Worm (Caenorhabditis elegans): Measurements from ENCODE around the gene bar-1.

The bar-1 gene

ce11 chrX:7181627-7182026 is 11.2 kb upstream of the bar-1 start (continued):
- no peak for TF ChIP-seq zag-1 (tag; optimal IDR thresholded peaks at IDR 0.05)
- no peak for TF ChIP-seq unc-39 (tag; optimal IDR thresholded peaks at IDR 0.05)
- no peak for TF ChIP-seq ztf-11 (tag; optimal IDR thresholded peaks at IDR 0.05)
- peak; percentile 61 for TF ChIP-seq blmp-1 (tag; optimal IDR thresholded peaks at IDR 0.05; ENCODE audit: insufficient read depth)
- TF ChIP-seq R02D3.7 (tag; optimal IDR thresholded peaks at IDR 0.05) = peak; percentile 54
- no peak for TF ChIP-seq ZK546.5 (tag; optimal IDR thresholded peaks at IDR 0.05)
- TF ChIP-seq aly-2 (tag; optimal IDR thresholded peaks at IDR 0.05) = no peak
- TF ChIP-seq nhr-6 (tag; optimal IDR thresholded peaks at IDR 0.05) = peak; percentile 95

DNA sequence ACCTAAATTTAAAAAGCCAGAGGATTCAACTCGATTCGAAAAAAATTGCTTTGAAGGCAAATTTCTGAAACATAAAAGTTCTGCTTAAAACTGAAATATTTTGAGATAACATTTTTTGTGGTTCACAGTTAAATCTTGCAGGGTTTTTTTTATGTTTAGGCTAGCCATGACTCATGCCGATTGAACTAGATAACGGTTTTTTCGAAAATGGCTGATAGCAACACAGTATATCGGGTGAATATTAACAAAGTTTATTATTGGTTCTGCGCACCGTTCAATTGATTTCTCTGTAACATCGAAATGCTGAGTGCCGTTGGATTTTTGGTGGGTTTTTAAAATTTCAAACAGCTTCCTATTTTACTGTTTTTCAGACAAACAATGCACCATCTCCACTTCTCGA is 6.9 kb upstream of the bar-1 start, which contains the start of gene F43E12.1:
Gene F43E12.1 (plus strand): TSS at position 301 of the 400 bp plus-strand sequence.
- TF ChIP-seq ceh-82 (tag; optimal IDR thresholded peaks at IDR 0.05) = no peak
- no peak for TF ChIP-seq crh-2 (tag; optimal IDR thresholded peaks at IDR 0.05)

- TF ChIP-seq elt-3 (tag; optimal IDR thresholded peaks at IDR 0.05) = no peak
- TF ChIP-seq nhr-23 (tag; optimal IDR thresholded peaks at IDR 0.05) = no peak
- peak; percentile 48 for TF ChIP-seq crh-2 (tag; optimal IDR thresholded peaks at IDR 0.05)
- TF ChIP-seq ztf-1 (GFP tag; conservative IDR thresholded peaks at IDR 0.05) = no peak
- peak; percentile 30 for TF ChIP-seq fos-1 (tag; optimal IDR thresholded peaks at IDR 0.05)
Observed at ce11 chrX:7176817-7177216, 6.4 kb upstream of the bar-1 start.

- no peak for TF ChIP-seq blmp-1 (tag; optimal IDR thresholded peaks at IDR 0.05; ENCODE audit: insufficient read depth)
- peak; percentile 15 for TF ChIP-seq zag-1 (tag; optimal IDR thresholded peaks at IDR 0.05)
- TF ChIP-seq mab-5 (tag; optimal IDR thresholded peaks at IDR 0.05) = peak; percentile 82
- TF ChIP-seq nhr-25 (tag; optimal IDR thresholded peaks at IDR 0.05) = no peak
Observed at ce11 chrX:7175389-7175788, 5.0 kb upstream of the bar-1 start.

- TF ChIP-seq ZK546.5 (tag; optimal IDR thresholded peaks at IDR 0.05) (no peak), nhr-21 (tag; optimal IDR thresholded peaks at IDR 0.05) (no peak), snpc-4 (tag; optimal IDR thresholded peaks at IDR 0.05) (no peak), dmd-4 (tag; optimal IDR thresholded peaks at IDR 0.05) (no peak), nhr-23 (tag; optimal IDR thresholded peaks at IDR 0.05) (no peak), R02D3.7 (tag; optimal IDR thresholded peaks at IDR 0.05) (no peak), nhr-237 (tag; optimal IDR thresholded peaks at IDR 0.05) (no peak), egl-27 (tag; optimal IDR thresholded peaks at IDR 0.05) (no peak), nhr-10 (tag; optimal IDR thresholded peaks at IDR 0.05) (no peak), F13H6.1 (tag; optimal IDR thresholded peaks at IDR 0.05) (no peak), ztf-1 (GFP tag; conservative IDR thresholded peaks at IDR 0.05) (no peak), nhr-129 (tag; optimal IDR thresholded peaks at IDR 0.05) (no peak), ceh-16 (tag; optimal IDR thresholded peaks at IDR 0.05) (no peak), nhr-25 (tag; optimal IDR thresholded peaks at IDR 0.05) (no peak), elt-1 (tag; optimal IDR thresholded peaks at IDR 0.05) (no peak), unc-39 (tag; optimal IDR thresholded peaks at IDR 0.05) (no peak), nhr-6 (tag; optimal IDR thresholded peaks at IDR 0.05) (no peak), Y55F3AM.14 (GFP tag; optimal IDR thresholded peaks at IDR 0.05) (no peak), ztf-4 (tag; optimal IDR thresholded peaks at IDR 0.05) (no peak), lin-11 (tag; optimal IDR thresholded peaks at IDR 0.05) (no peak)
Observed at ce11 chrX:7162764-7163163, 7.7 kb downstream of the bar-1 start.

DNA sequence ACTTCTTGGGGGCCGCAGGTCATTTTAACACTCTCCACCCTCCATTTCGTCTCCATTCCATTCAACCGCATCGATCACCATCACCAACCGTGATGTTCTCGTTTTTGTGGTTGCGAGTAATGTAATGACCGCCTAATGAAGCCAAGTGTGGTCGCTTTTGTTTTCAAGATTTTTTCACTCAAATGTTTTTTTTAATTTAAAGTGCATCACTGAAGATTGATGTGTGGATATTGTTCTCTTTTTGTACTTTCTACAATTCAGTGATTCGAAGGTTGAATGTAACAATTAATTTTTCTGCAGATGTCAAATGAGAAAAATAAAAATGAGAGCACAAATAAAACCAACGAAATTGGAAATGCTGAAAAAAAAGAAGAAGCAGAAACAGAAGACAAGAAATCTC is 11.7 kb downstream of the bar-1 start, which contains the start of gene pgp-10:
Gene pgp-10 (plus strand): TSS at position 301 of the 400 bp plus-strand sequence.
- TF ChIP-seq ama-1 (optimal IDR thresholded peaks at IDR 0.05) (no peak), elt-1 (tag; optimal IDR thresholded peaks at IDR 0.05) (no peak), lin-39 (tag; optimal IDR thresholded peaks at IDR 0.05) (no peak), mdl-1 (tag; optimal IDR thresholded peaks at IDR 0.05) (no peak), R02D3.7 (tag; optimal IDR thresholded peaks at IDR 0.05) (no peak), sma-9 (GFP tag; optimal IDR thresholded peaks at IDR 0.05) (no peak), sma-9 (tag; optimal IDR thresholded peaks at IDR 0.05) (no peak), egl-27 (tag; optimal IDR thresholded peaks at IDR 0.05) (no peak), peb-1 (tag; optimal IDR thresholded peaks at IDR 0.05) (no peak), unc-62 (GFP tag; optimal IDR thresholded peaks at IDR 0.05) (no peak), nhr-12 (tag; optimal IDR thresholded peaks at IDR 0.05) (no peak)

Measured in whole organism, L2 larva.